Fruit fly (Drosophila melanogaster) whole organism, embryonic: Measurements from ENCODE around the gene CG15283.

Source experiments
- ATbp ChIP-seq: fragments of 200-800 bp; sonication (Bioruptor generic); optimal IDR thresholded peaks from 2 replicates; lab custom pipeline; 2017; ENCODE audit warnings: missing biosample characterization, mild to moderate bottlenecking, missing genetic modification characterization, missing genetic modification reagents
- CG10543 ChIP-seq: fragments of 200-800 bp; sonication (Bioruptor generic); optimal IDR thresholded peaks from 3 replicates; lab custom pipeline; 2017; ENCODE audit warnings: missing biosample characterization, mild to moderate bottlenecking, missing genetic modification characterization, moderate library complexity
- CG11247 ChIP-seq: fragments of 200-800 bp; sonication (Bioruptor generic); IDR thresholded peaks from 2 replicates; pipeline ENCODE4 v1.3.6; 2022; ENCODE audit warnings: missing biosample characterization, missing genetic modification characterization
- CG12104 ChIP-seq: fragments of 200-800 bp; sonication (Bioruptor generic); optimal IDR thresholded peaks from 3 replicates; lab custom pipeline; 2016; ENCODE audit warnings: missing biosample characterization, missing genetic modification characterization
- CG12299 ChIP-seq: fragments of 200-800 bp; sonication (Bioruptor generic); optimal IDR thresholded peaks from 2 replicates; lab custom pipeline; 2018; ENCODE audit warnings: missing biosample characterization, mild to moderate bottlenecking, missing genetic modification characterization
- CG13894 ChIP-seq: fragments of 200-800 bp; sonication (Bioruptor generic); optimal IDR thresholded peaks from 3 replicates; lab custom pipeline; 2018; ENCODE audit warnings: missing biosample characterization, mild to moderate bottlenecking, missing genetic modification characterization, moderate library complexity
- CG15601 ChIP-seq: fragments of 200-800 bp; sonication (Bioruptor generic); optimal IDR thresholded peaks from 3 replicates; lab custom pipeline; 2019; ENCODE audit warnings: missing biosample characterization, mild to moderate bottlenecking, missing genetic modification characterization, moderate library complexity
- CG1602 ChIP-seq: fragments of 200-800 bp; sonication (Bioruptor generic); optimal IDR thresholded peaks from 3 replicates; lab custom pipeline; 2016; ENCODE audit warnings: missing biosample characterization, missing genetic modification characterization
- CG16813 ChIP-seq: fragments of 200-800 bp; sonication (Bioruptor generic); IDR thresholded peaks from 3 replicates; pipeline ENCODE4 v1.3.6; 2022; ENCODE audit warnings: missing biosample characterization, missing genetic modification characterization; ENCODE audit not compliant: partially characterized antibody
- CG17385 ChIP-seq: fragments of 200-800 bp; sonication (Bioruptor generic); optimal IDR thresholded peaks from 3 replicates; lab custom pipeline; 2018; ENCODE audit warnings: missing biosample characterization, mild to moderate bottlenecking, missing genetic modification characterization
- CG17568 ChIP-seq: fragments of 200-800 bp; sonication (Bioruptor generic); optimal IDR thresholded peaks from 2 replicates; lab custom pipeline; 2018; ENCODE audit warnings: missing biosample characterization, mild to moderate bottlenecking, missing genetic modification characterization, moderate library complexity
- CG2120 ChIP-seq: fragments of 200-800 bp; sonication (Bioruptor generic); optimal IDR thresholded peaks from 3 replicates; lab custom pipeline; 2016; ENCODE audit warnings: missing biosample characterization, missing genetic modification characterization
- CG2129 ChIP-seq: fragments of 200-800 bp; sonication (Bioruptor generic); IDR thresholded peaks from 2 replicates; pipeline ENCODE4 v1.3.6; 2022; ENCODE audit warnings: missing biosample characterization, missing genetic modification characterization; ENCODE audit not compliant: partially characterized antibody
- CG32767 ChIP-seq: fragments of 200-800 bp; sonication (Bioruptor generic); IDR thresholded peaks from 2 replicates; pipeline ENCODE4 v1.3.6; 2022; ENCODE audit warnings: missing biosample characterization, missing genetic modification characterization
- CG3995 ChIP-seq: fragments of 200-800 bp; sonication (Bioruptor generic); optimal IDR thresholded peaks from 3 replicates; lab custom pipeline; 2016; ENCODE audit warnings: missing biosample characterization, missing genetic modification characterization
- CG5180 ChIP-seq: fragments of 200-800 bp; sonication (Bioruptor generic); optimal IDR thresholded peaks from 3 replicates; lab custom pipeline; 2017; ENCODE audit warnings: missing biosample characterization, missing genetic modification characterization, mild to moderate bottlenecking, moderate library complexity, missing genetic modification reagents
- CG7357 ChIP-seq: fragments of 200-800 bp; sonication (Bioruptor generic); IDR thresholded peaks from 3 replicates; pipeline ENCODE4 v1.3.6; 2022; ENCODE audit warnings: missing biosample characterization, missing genetic modification characterization
- CG7963 ChIP-seq: fragments of 200-800 bp; sonication (Bioruptor generic); IDR thresholded peaks from 3 replicates; pipeline ENCODE4 v1.3.6; 2022; ENCODE audit warnings: missing biosample characterization, missing genetic modification characterization; ENCODE audit not compliant: partially characterized antibody
- CG8765 ChIP-seq: fragments of 200-800 bp; sonication (Bioruptor generic); IDR thresholded peaks from 2 replicates; pipeline ENCODE4 v1.3.6; 2022; ENCODE audit warnings: missing biosample characterization, missing genetic modification characterization
- CG9876 ChIP-seq: fragments of 200-800 bp; sonication (Bioruptor generic); optimal IDR thresholded peaks from 2 replicates; lab custom pipeline; 2016; ENCODE audit warnings: missing biosample characterization, missing genetic modification characterization
- Dfd ChIP-seq, 2 experiments: fragments of >200 bp; optimal IDR thresholded peaks; 2 replicates each; lab custom pipeline; 2017; ENCODE audit warnings: missing biosample characterization in 2 of 2, missing genetic modification characterization in 2 of 2
- Dll ChIP-seq: fragments of 200-800 bp; sonication (Bioruptor generic); IDR thresholded peaks from 4 replicates; pipeline ENCODE4 v1.3.6; 2022; ENCODE audit warnings: missing biosample characterization, missing genetic modification characterization; ENCODE audit not compliant: partially characterized antibody
- Dref ChIP-seq: fragments of 200-800 bp; sonication (Bioruptor generic); IDR thresholded peaks from 2 replicates; pipeline ENCODE4 v1.3.6; 2022; ENCODE audit warnings: missing biosample characterization, missing genetic modification characterization
- E2f1 ChIP-seq: fragments of 200-800 bp; sonication (Bioruptor generic); IDR thresholded peaks from 2 replicates; pipeline ENCODE4 v1.3.6; 2022; ENCODE audit warnings: missing biosample characterization, missing genetic modification characterization
- Myb ChIP-seq: fragments of 200-800 bp; sonication (Bioruptor generic); optimal IDR thresholded peaks from 2 replicates; lab custom pipeline; 2016; ENCODE audit warnings: missing biosample characterization, missing genetic modification characterization
- Poxn ChIP-seq: fragments of 200-800 bp; sonication (Bioruptor generic); IDR thresholded peaks from 2 replicates; pipeline ENCODE4 v1.3.6; 2022; ENCODE audit warnings: missing biosample characterization, missing genetic modification characterization
- Sin3A ChIP-seq: fragments of >200 bp; optimal IDR thresholded peaks from 2 replicates; lab custom pipeline; 2018
- ara ChIP-seq: fragments of 200-800 bp; sonication (Bioruptor generic); IDR thresholded peaks from 2 replicates; pipeline ENCODE4 v1.3.6; 2022; ENCODE audit warnings: missing biosample characterization, missing genetic modification characterization
- bab2 ChIP-seq: fragments of 200-800 bp; sonication (Bioruptor generic); optimal IDR thresholded peaks from 2 replicates; lab custom pipeline; 2016; ENCODE audit warnings: missing biosample characterization, missing genetic modification characterization
- bowl ChIP-seq: fragments of 200-800 bp; sonication (Bioruptor generic); IDR thresholded peaks from 2 replicates; pipeline ENCODE4 v1.3.6; 2022; ENCODE audit warnings: missing biosample characterization, missing genetic modification characterization
- chm ChIP-seq: fragments of 200-800 bp; sonication (Bioruptor generic); IDR thresholded peaks from 2 replicates; pipeline ENCODE4 v1.3.6; 2022; ENCODE audit warnings: missing biosample characterization, missing genetic modification characterization
- chn ChIP-seq: fragments of 200-800 bp; sonication (Bioruptor generic); optimal IDR thresholded peaks from 2 replicates; lab custom pipeline; 2016; ENCODE audit warnings: missing biosample characterization, missing genetic modification characterization
- crc ChIP-seq: fragments of 200-800 bp; sonication (Bioruptor generic); optimal IDR thresholded peaks from 2 replicates; lab custom pipeline; 2016; ENCODE audit warnings: missing biosample characterization, missing genetic modification characterization
- crp ChIP-seq, 2 experiments: fragments of 200-800 bp; sonication (Bioruptor generic); optimal IDR thresholded peaks; 2 replicates in 1 of 2; 3 replicates in 1 of 2; lab custom pipeline; 2017; ENCODE audit warnings: missing biosample characterization in 2 of 2, missing genetic modification characterization in 2 of 2, mild to moderate bottlenecking in 1 of 2, moderate library complexity in 1 of 2
- cwo ChIP-seq: fragments of 200-800 bp; sonication (Bioruptor generic); optimal IDR thresholded peaks from 3 replicates; lab custom pipeline; 2017; ENCODE audit warnings: missing biosample characterization, missing genetic modification characterization, mild to moderate bottlenecking, moderate library complexity, missing genetic modification reagents
- dati ChIP-seq: fragments of 200-800 bp; sonication (Bioruptor generic); IDR thresholded peaks from 2 replicates; pipeline ENCODE4 v1.3.6; 2022; ENCODE audit warnings: missing biosample characterization, missing genetic modification characterization
- disco-r ChIP-seq: fragments of 200-800 bp; sonication (Bioruptor generic); optimal IDR thresholded peaks from 2 replicates; lab custom pipeline; 2016; ENCODE audit warnings: missing biosample characterization, missing genetic modification characterization
- ham ChIP-seq: fragments of 200-800 bp; sonication (Bioruptor generic); IDR thresholded peaks from 2 replicates; pipeline ENCODE4 v1.3.6; 2022; ENCODE audit warnings: missing biosample characterization, missing genetic modification characterization
- jing ChIP-seq: fragments of 200-800 bp; sonication (Bioruptor generic); optimal IDR thresholded peaks from 2 replicates; lab custom pipeline; 2018; ENCODE audit warnings: missing biosample characterization, mild to moderate bottlenecking, missing genetic modification characterization
- klu ChIP-seq: fragments of 200-800 bp; sonication (Bioruptor generic); IDR thresholded peaks from 2 replicates; pipeline ENCODE4 v1.3.6; 2022; ENCODE audit warnings: missing biosample characterization, missing genetic modification characterization
- mirr ChIP-seq: fragments of 200-800 bp; sonication (Bioruptor generic); optimal IDR thresholded peaks from 3 replicates; lab custom pipeline; 2018; ENCODE audit warnings: missing biosample characterization, mild to moderate bottlenecking, missing genetic modification characterization
- mld ChIP-seq: fragments of 200-800 bp; sonication (Bioruptor generic); IDR thresholded peaks from 3 replicates; pipeline ENCODE4 v1.3.6; 2022; ENCODE audit warnings: missing biosample characterization, missing genetic modification characterization; ENCODE audit not compliant: partially characterized antibody
- nom ChIP-seq: fragments of 200-800 bp; sonication (Bioruptor generic); optimal IDR thresholded peaks from 2 replicates; lab custom pipeline; 2017; ENCODE audit warnings: missing biosample characterization, missing genetic modification characterization, mild to moderate bottlenecking, moderate library complexity, missing genetic modification reagents
- psq ChIP-seq: fragments of 200-800 bp; sonication (Bioruptor generic); optimal IDR thresholded peaks from 2 replicates; lab custom pipeline; 2017; ENCODE audit warnings: missing biosample characterization, missing genetic modification characterization
- shn ChIP-seq: fragments of 200-800 bp; sonication (Bioruptor generic); optimal IDR thresholded peaks from 3 replicates; lab custom pipeline; 2016; ENCODE audit warnings: missing biosample characterization, missing genetic modification characterization
- slou ChIP-seq: fragments of 200-800 bp; sonication (Bioruptor generic); optimal IDR thresholded peaks from 3 replicates; lab custom pipeline; 2016; ENCODE audit warnings: missing biosample characterization, missing genetic modification characterization
- sob ChIP-seq: fragments of 200-800 bp; sonication (Bioruptor generic); IDR thresholded peaks from 2 replicates; pipeline ENCODE4 v1.3.6; 2022; ENCODE audit warnings: missing biosample characterization, missing genetic modification characterization
- sr ChIP-seq: fragments of 200-800 bp; sonication (Bioruptor generic); IDR thresholded peaks from 3 replicates; pipeline ENCODE4 v1.3.6; 2022; ENCODE audit warnings: missing biosample characterization, missing genetic modification characterization
- ttk ChIP-seq: fragments of 200-800 bp; sonication (Bioruptor generic); IDR thresholded peaks from 2 replicates; pipeline ENCODE4 v2.1.2; 2022; ENCODE audit warnings: missing biosample characterization, missing genetic modification characterization
- wor ChIP-seq: fragments of 200-800 bp; sonication (Bioruptor generic); IDR thresholded peaks from 2 replicates; pipeline ENCODE4 v1.3.6; 2022; ENCODE audit warnings: missing biosample characterization, missing genetic modification characterization
- zfh1 ChIP-seq: fragments of 200-800 bp; sonication (Bioruptor generic); IDR thresholded peaks from 3 replicates; pipeline ENCODE4 v1.3.6; 2022; ENCODE audit warnings: missing biosample characterization, missing genetic modification characterization

The CG15283 gene

DNA sequence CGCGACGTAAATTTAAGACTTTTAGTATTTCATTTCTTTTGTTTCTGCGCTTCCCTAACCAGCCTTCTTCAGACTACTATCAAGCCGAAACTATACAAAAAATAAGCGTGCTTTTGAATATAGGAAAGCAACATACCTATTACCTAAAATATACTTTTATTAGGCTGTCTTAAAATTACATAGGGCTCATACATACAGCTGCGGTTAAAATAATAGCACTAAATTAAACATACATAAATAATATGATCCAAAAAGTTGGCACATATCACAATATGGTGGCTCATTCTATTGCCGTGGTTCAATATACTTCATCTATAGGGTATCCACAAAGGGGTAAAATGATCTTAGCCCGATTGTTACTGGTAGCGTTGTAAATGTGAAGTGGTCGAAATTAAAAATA is 49.7 kb upstream of the CG15283 start (continued):
- TF ChIP-seq E2f1 (GFP tag; lab: Robert Waterston, UW), result peak; percentile 64
- no peak for TF ChIP-seq Sin3A (lab: Kevin White, UChicago)
- TF ChIP-seq CG10543, result no peak
- TF ChIP-seq Poxn (GFP tag; lab: Robert Waterston, UW), result no peak
- TF ChIP-seq chn (GFP tag; lab: Kevin White, UChicago), result peak; percentile 56
- TF ChIP-seq CG2129 (GFP tag; lab: Robert Waterston, UW), result no peak
- TF ChIP-seq CG11247 (GFP tag; lab: Robert Waterston, UW), result no peak
- no peak for TF ChIP-seq Dref (GFP tag; lab: Robert Waterston, UW)
- peak; percentile 74 for TF ChIP-seq CG2120 (GFP tag; lab: Kevin White, UChicago)
- no peak for TF ChIP-seq nom (GFP tag; lab: Kevin White, UChicago)
- TF ChIP-seq disco-r (GFP tag; lab: Kevin White, UChicago), result no peak
- peak; percentile 26 for TF ChIP-seq CG1602 (GFP tag; lab: Kevin White, UChicago)
- no peak for TF ChIP-seq CG13894 (tag; lab: Kevin White, UChicago)
- TF ChIP-seq ara (GFP tag; lab: Robert Waterston, UW), result peak; percentile 86
- no peak; the same call in 1 of the 2 replicates for TF ChIP-seq sob (GFP tag; lab: Robert Waterston, UW)
- TF ChIP-seq mirr, result no peak
- TF ChIP-seq zfh1 (GFP tag; lab: Robert Waterston, UW), result peak; percentile 60; the same call in 2 of the 3 replicates
- peak; percentile 57 for TF ChIP-seq jing
- TF ChIP-seq CG12104 (GFP tag; lab: Kevin White, UChicago), result no peak
- peak; percentile 59 for TF ChIP-seq bab2 (GFP tag; lab: Kevin White, UChicago)
- no peak for TF ChIP-seq bowl (GFP tag; lab: Robert Waterston, UW)
- peak; percentile 8 for TF ChIP-seq CG5180
- TF ChIP-seq chm (GFP tag; lab: Robert Waterston, UW), result 0 out of 2 replicates have a peak, but pooled peaks have one; percentile 37
- peak; percentile 73 for TF ChIP-seq CG7357
- TF ChIP-seq ttk (GFP tag; lab: Robert Waterston, UW), result peak; percentile 71
- TF ChIP-seq ATbp, result peak; percentile 56
- TF ChIP-seq CG3995 (GFP tag; lab: Kevin White, UChicago), result no peak
- TF ChIP-seq Myb, result peak; percentile 42
- TF ChIP-seq CG12299 (tag; lab: Kevin White, UChicago), result no peak
- TF ChIP-seq sr (GFP tag; lab: Robert Waterston, UW), result no peak
- TF ChIP-seq dati, result peak; percentile 2; the same call in 1 of the 2 replicates
- TF ChIP-seq slou (GFP tag; lab: Kevin White, UChicago), result no peak
- TF ChIP-seq psq (GFP tag; lab: Kevin White, UChicago), result no peak
- TF ChIP-seq CG17568 (GFP tag; lab: Kevin White, UChicago), result peak; percentile 2
- no peak for TF ChIP-seq CG7963 (GFP tag; lab: Robert Waterston, UW)
- 0 out of 2 replicates have a peak, but pooled peaks have one; percentile 22 for TF ChIP-seq CG8765 (GFP tag; lab: Robert Waterston, UW)
- TF ChIP-seq shn (GFP tag; lab: Kevin White, UChicago), result peak; percentile 47
- no peak for TF ChIP-seq CG9876 (GFP tag; lab: Kevin White, UChicago)
- 0 out of 2 replicates have a peak, but pooled peaks have one; percentile 33 for TF ChIP-seq CG32767 (GFP tag; lab: Robert Waterston, UW)
- peak; percentile 43 for TF ChIP-seq cwo
- no peak for TF ChIP-seq klu (GFP tag; lab: Robert Waterston, UW)
- TF ChIP-seq wor (GFP tag; lab: Robert Waterston, UW), result peak; percentile 34; the same call in 1 of the 2 replicates
- no peak for TF ChIP-seq Dfd (GFP tag; optimal IDR thresholded peaks at IDR 0.05; lab: Kevin White, UChicago)
- TF ChIP-seq mld, result no peak
- no peak for TF ChIP-seq Dll (GFP tag; lab: Robert Waterston, UW)
- TF ChIP-seq crp (GFP tag; optimal IDR thresholded peaks at IDR 0.05; lab: Kevin White, UChicago), result no peak
- peak; percentile 69 for TF ChIP-seq CG15601 (tag; lab: Kevin White, UChicago)
- TF ChIP-seq crc (GFP tag; lab: Kevin White, UChicago), result no peak
- no peak for TF ChIP-seq CG16813
- no peak for TF ChIP-seq ham (GFP tag; lab: Robert Waterston, UW)
- TF ChIP-seq CG17385 (GFP tag; lab: Kevin White, UChicago), result peak; percentile 50
